Worm (Caenorhabditis elegans): ENCODE data around the gene B0336.13.

- no peak for TF ChIP-seq T22C8.4 (GFP tag; IDR thresholded peaks at IDR 0.05)
- peak; percentile 15; the same call in 1 of the 2 replicates for TF ChIP-seq flt-1 (GFP tag; IDR thresholded peaks at IDR 0.05)
- TF ChIP-seq med-1 (GFP tag; optimal IDR thresholded peaks at IDR 0.05; ENCODE audit: insufficient read depth), result no peak
- TF ChIP-seq ztf-29 (GFP tag; IDR thresholded peaks at IDR 0.05), result no peak
- TF ChIP-seq klf-2 (GFP tag; conservative IDR thresholded peaks at IDR 0.05), result no peak
- no peak for TF ChIP-seq ref-1 (GFP tag; conservative IDR thresholded peaks at IDR 0.05)
- TF ChIP-seq cog-1 (tag; optimal IDR thresholded peaks at IDR 0.05), result no peak
Measured at ce11 chrIII:5714984-5715454, 21.2 kb downstream of the B0336.13 start.
